Worm (Caenorhabditis elegans): ENCODE results near the gene gcp-2.2.

gcp-2.2 gene

ce11 chrX:11536408-11536807, 1.1 kb upstream of the gcp-2.2 start, which contains the start of gene C35C5.9:
Gene C35C5.9 (plus strand): TSS chrX:11536568.
- TF ChIP-seq pag-3 (tag; optimal IDR thresholded peaks at IDR 0.05; ENCODE audit: borderline replicate concordance) (no peak), pros-1 (tag; optimal IDR thresholded peaks at IDR 0.05) (no peak), elt-4 (tag; optimal IDR thresholded peaks at IDR 0.05) (no peak), nfya-1 (tag; optimal IDR thresholded peaks at IDR 0.05) (no peak), gmeb-2 (tag; optimal IDR thresholded peaks at IDR 0.05) (no peak), tbx-2 (tag; optimal IDR thresholded peaks at IDR 0.05) (no peak)

ce11 chrX:11541690-11542089, 4.2 kb downstream of the gcp-2.2 start:
- TF ChIP-seq ceh-14 (tag; optimal IDR thresholded peaks at IDR 0.05) (no peak), rnt-1 (tag; optimal IDR thresholded peaks at IDR 0.05) (no peak), unc-3 (GFP tag; conservative IDR thresholded peaks at IDR 0.05) (no peak), unc-3 (tag; optimal IDR thresholded peaks at IDR 0.05) (no peak), ceh-45 (GFP tag; IDR thresholded peaks at IDR 0.05) (no peak), eyg-1 (tag; optimal IDR thresholded peaks at IDR 0.05) (no peak), ceh-6 (GFP tag; optimal IDR thresholded peaks at IDR 0.05) (no peak), tbx-2 (tag; optimal IDR thresholded peaks at IDR 0.05) (no peak), pax-1 (tag; optimal IDR thresholded peaks at IDR 0.05) (no peak), nhr-11 (tag; optimal IDR thresholded peaks at IDR 0.05) (no peak), K02D7.2 (tag; optimal IDR thresholded peaks at IDR 0.05) (no peak), F13H6.1 (tag; optimal IDR thresholded peaks at IDR 0.05) (no peak), fax-1 (tag; optimal IDR thresholded peaks at IDR 0.05) (no peak), hlh-6 (tag; optimal IDR thresholded peaks at IDR 0.05) (no peak), ceh-2 (tag; optimal IDR thresholded peaks at IDR 0.05) (no peak), ceh-31 (tag; optimal IDR thresholded peaks at IDR 0.05) (no peak), hlh-8 (tag; optimal IDR thresholded peaks at IDR 0.05) (no peak), sdc-2 (tag; optimal IDR thresholded peaks at IDR 0.05) (no peak), T23F11.4 (GFP tag; optimal IDR thresholded peaks at IDR 0.05) (no peak)

ce11 chrX:11546445-11547275, 9.1 kb downstream of the gcp-2.2 start, which contains the start of gene selt-1.1:
Gene selt-1.1 (minus strand): TSS chrX:11546495.
- peak; percentile 45 for TF ChIP-seq unc-55 (GFP tag; optimal IDR thresholded peaks at IDR 0.05)
- peak; percentile 64 for TF ChIP-seq ref-2 (tag; optimal IDR thresholded peaks at IDR 0.05)
- peak; percentile 54 for TF ChIP-seq ceh-22 (tag; optimal IDR thresholded peaks at IDR 0.05)
- peak; percentile 83 for TF ChIP-seq ceh-48 (tag; optimal IDR thresholded peaks at IDR 0.05)
- TF ChIP-seq fax-1 (tag; optimal IDR thresholded peaks at IDR 0.05), result peak; percentile 32
- TF ChIP-seq hlh-30 (tag; optimal IDR thresholded peaks at IDR 0.05; ENCODE audit: insufficient read depth), result peak; percentile 24
- TF ChIP-seq ceh-2 (tag; optimal IDR thresholded peaks at IDR 0.05), result peak; percentile 5
- TF ChIP-seq ceh-31 (tag; optimal IDR thresholded peaks at IDR 0.05), result peak; percentile 85
- TF ChIP-seq elt-2 (tag; optimal IDR thresholded peaks at IDR 0.05), result peak; percentile 51
- TF ChIP-seq eyg-1 (tag; optimal IDR thresholded peaks at IDR 0.05), result peak; percentile 2
- no peak for TF ChIP-seq ets-4 (tag; optimal IDR thresholded peaks at IDR 0.05)
- TF ChIP-seq pha-4 (tag; optimal IDR thresholded peaks at IDR 0.05), result no peak
- TF ChIP-seq elt-4 (tag; optimal IDR thresholded peaks at IDR 0.05), result no peak
- no peak for TF ChIP-seq lin-11 (tag; optimal IDR thresholded peaks at IDR 0.05)
- peak; percentile 67 for TF ChIP-seq tbx-2 (tag; optimal IDR thresholded peaks at IDR 0.05)
- TF ChIP-seq pha-2 (tag; optimal IDR thresholded peaks at IDR 0.05), result no peak
- peak; percentile 49 for TF ChIP-seq ceh-34 (tag; optimal IDR thresholded peaks at IDR 0.05)
- no peak for TF ChIP-seq ceh-45 (GFP tag; IDR thresholded peaks at IDR 0.05)
- peak; percentile 8 for TF ChIP-seq syd-9 (tag; optimal IDR thresholded peaks at IDR 0.05)
- peak; percentile 43 for TF ChIP-seq rnt-1 (tag; optimal IDR thresholded peaks at IDR 0.05)
- TF ChIP-seq ceh-18 (tag; optimal IDR thresholded peaks at IDR 0.05), result peak; percentile 13
- TF ChIP-seq nfya-1 (tag; optimal IDR thresholded peaks at IDR 0.05), result peak; percentile 57
- peak; percentile 13 for TF ChIP-seq madf-2 (tag; optimal IDR thresholded peaks at IDR 0.05)
